Worm (Caenorhabditis elegans) whole organism, L2 larva: Measurements from ENCODE around the gene clec-177.

Experiments
- lsy-2 ChIP-seq, 2 experiments: fragments of 150-350 bp in 1 of 2; sonication (generic microtip) in 1 of 2; optimal IDR thresholded peaks; 2 replicates each; lab custom pipeline; 2014 to 2017; ENCODE audit warnings: missing biosample characterization in 2 of 2, missing genetic modification characterization in 2 of 2
- nhr-237 ChIP-seq: fragments of 150-350 bp; optimal IDR thresholded peaks from 2 replicates; lab custom pipeline; 2014; ENCODE audit warnings: missing biosample characterization, missing genetic modification characterization
- unc-55 ChIP-seq: fragments of 150-350 bp; sonication (generic microtip); optimal IDR thresholded peaks from 3 replicates; lab custom pipeline; 2014; ENCODE audit warnings: missing biosample characterization, missing genetic modification reagents, missing genetic modification characterization

ce11 chrIV:5028978-5029377 lies 42.6 kb downstream of the clec-177 start, which contains the start of the genes best-6 and C09B9.2:
- TF ChIP-seq lsy-2 (tag; optimal IDR thresholded peaks at IDR 0.05; lab: Kevin White, UChicago), result no peak
- no peak for TF ChIP-seq unc-55 (GFP tag; lab: Kevin White, UChicago)
- no peak for TF ChIP-seq nhr-237 (tag; lab: Kevin White, UChicago)
